Worm (Caenorhabditis elegans): Measurements from ENCODE around the gene Y6E2A.1.

DNA sequence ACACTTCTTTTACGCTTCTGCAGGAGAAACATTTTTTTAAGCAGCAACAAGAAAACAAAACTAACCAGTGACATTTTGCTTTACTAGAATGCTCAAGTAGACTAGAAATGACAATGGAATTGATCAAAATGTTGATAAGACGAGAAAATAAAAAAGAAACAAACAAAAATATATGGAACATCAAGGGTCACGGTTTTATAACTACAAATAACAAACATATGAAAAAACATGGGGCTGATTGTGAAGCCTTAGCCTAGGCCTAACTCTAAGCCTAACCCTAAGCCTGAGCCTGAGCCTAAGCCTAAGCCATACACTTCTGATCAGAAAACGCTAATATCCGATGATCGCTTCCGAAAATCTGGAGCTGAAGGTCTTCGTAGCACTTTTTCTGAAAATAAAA lies 20.2 kb upstream of the Y6E2A.1 start, which contains the start of gene Y6E2A.10:
- TF ChIP-seq egl-18 (GFP tag; IDR thresholded peaks at IDR 0.05) (no peak), Y67H2A.10 (GFP tag; conservative IDR thresholded peaks at IDR 0.05) (no peak), snpc-4 (GFP tag; optimal IDR thresholded peaks at IDR 0.05) (no peak), snpc-4 (tag; optimal IDR thresholded peaks at IDR 0.05) (no peak), ZK185.1 (tag; optimal IDR thresholded peaks at IDR 0.05; ENCODE audit: poor library complexity, severe bottlenecking) (no peak)

Data from whole organism, young adult.